Worm (Caenorhabditis elegans) whole organism, mixed stage, embryonic: ENCODE results near the gene T04F3.3.

Source experiments
- ces-1 ChIP-seq: fragments of 150-350 bp; optimal IDR thresholded peaks from 2 replicates; lab custom pipeline; 2014; ENCODE audit warnings: missing biosample characterization, missing genetic modification reagents, missing genetic modification characterization
- lin-13 ChIP-seq: fragments of 150-350 bp; optimal IDR thresholded peaks from 2 replicates; lab custom pipeline; 2014; ENCODE audit warnings: missing biosample characterization, missing genetic modification characterization
- lsy-2 ChIP-seq: fragments of 150-350 bp; optimal IDR thresholded peaks from 2 replicates; lab custom pipeline; 2014; ENCODE audit warnings: missing biosample characterization, missing genetic modification characterization
- unc-62 ChIP-seq: fragments of 150-350 bp; optimal IDR thresholded peaks from 2 replicates; lab custom pipeline; 2014; ENCODE audit warnings: missing biosample characterization, missing genetic modification reagents, missing genetic modification characterization
- ztf-11 ChIP-seq: fragments of 150-350 bp; optimal IDR thresholded peaks from 2 replicates; lab custom pipeline; 2014; ENCODE audit warnings: missing biosample characterization, missing genetic modification characterization

DNA sequence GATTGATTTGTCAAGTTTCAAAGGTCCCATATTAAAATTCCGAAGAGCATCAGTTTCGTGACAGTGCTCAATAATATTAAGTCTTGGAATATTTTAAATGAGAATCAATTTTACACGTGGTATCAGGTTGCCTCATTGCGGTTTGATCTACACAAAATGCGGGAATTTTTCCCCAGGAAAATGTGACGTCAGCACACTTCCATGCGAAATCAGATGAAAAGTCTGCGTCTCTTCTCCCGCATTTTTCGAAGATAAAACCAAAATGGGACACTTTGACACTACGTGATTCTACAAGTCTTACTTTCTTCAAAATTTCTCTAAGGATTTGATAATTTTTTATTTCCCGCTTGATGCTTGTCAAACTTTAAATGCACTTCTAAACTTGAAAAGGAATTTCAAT, 35.9 kb upstream of the T04F3.3 start:
- TF ChIP-seq ztf-11 (tag; lab: Kevin White, UChicago) (no peak), ces-1 (no peak), unc-62 (no peak), lin-13 (tag; lab: Kevin White, UChicago) (no peak), lsy-2 (tag; lab: Kevin White, UChicago) (no peak)
